Worm (Caenorhabditis elegans) whole organism, midembryonic: ENCODE data around the gene srh-92.

ENCODE experiments used
- T22C8.4 ChIP-seq: fragments of 200-800 bp; sonication (Bioruptor generic); IDR thresholded peaks from 2 replicates; pipeline ENCODE4 v1.3.6; 2022; ENCODE audit warnings: missing genetic modification characterization, missing compliant biosample characterization
- cog-1 ChIP-seq: sonication (generic microtip); optimal IDR thresholded peaks from 2 replicates; lab custom pipeline; 2016; ENCODE audit warnings: missing genetic modification characterization, missing compliant biosample characterization
- flt-1 ChIP-seq: fragments of 200-800 bp; sonication (Bioruptor generic); IDR thresholded peaks from 2 replicates; pipeline ENCODE4 v1.3.6; 2022; ENCODE audit warnings: missing genetic modification characterization, missing compliant biosample characterization
- klf-2 ChIP-seq: fragments of 200-800 bp; sonication (Bioruptor generic); conservative IDR thresholded peaks from 2 replicates; pipeline ENCODE4 v1.3.6; 2022; ENCODE audit warnings: missing genetic modification reagents, missing genetic modification characterization, missing compliant biosample characterization
- med-1 ChIP-seq: sonication (generic microtip); optimal IDR thresholded peaks from 2 replicates; lab custom pipeline; 2017; ENCODE audit warnings: missing genetic modification characterization, mild to moderate bottlenecking, missing compliant biosample characterization, antibody characterized with exemption, missing genetic modification reagents; ENCODE audit not compliant: insufficient read depth
- ref-1 ChIP-seq: fragments of 200-800 bp; sonication (Bioruptor generic); conservative IDR thresholded peaks from 2 replicates; pipeline ENCODE4 v1.3.6; 2022; ENCODE audit warnings: missing genetic modification reagents, missing genetic modification characterization, missing compliant biosample characterization
- tab-1 ChIP-seq: fragments of 200-800 bp; sonication (Bioruptor generic); IDR thresholded peaks from 2 replicates; pipeline ENCODE4 v1.3.6; 2022; ENCODE audit warnings: missing genetic modification characterization, missing compliant biosample characterization
- ztf-23 ChIP-seq: fragments of 200-800 bp; sonication (Bioruptor generic); IDR thresholded peaks from 2 replicates; pipeline ENCODE4 v1.3.6; 2022; ENCODE audit warnings: missing genetic modification reagents, missing genetic modification characterization, missing compliant biosample characterization
- ztf-29 ChIP-seq: fragments of 200-800 bp; sonication (Bioruptor generic); IDR thresholded peaks from 2 replicates; pipeline ENCODE4 v1.3.6; 2022; ENCODE audit warnings: missing genetic modification reagents, missing genetic modification characterization, missing compliant biosample characterization

Gene srh-92

ce11 chrV:7436911-7437310 lies 23.9 kb downstream of the srh-92 start:
- TF ChIP-seq flt-1 (GFP tag; lab: Robert Waterston, UW) (no peak), med-1 (GFP tag; lab: Kevin White, UChicago) (no peak), cog-1 (tag; lab: Kevin White, UChicago) (no peak), tab-1 (GFP tag; lab: Robert Waterston, UW) (no peak), ztf-29 (GFP tag; lab: Robert Waterston, UW) (no peak), ref-1 (GFP tag; lab: Robert Waterston, UW) (no peak), klf-2 (GFP tag; lab: Robert Waterston, UW) (no peak), ztf-23 (no peak), T22C8.4 (GFP tag; lab: Robert Waterston, UW) (no peak)

ce11 chrV:7436509-7436908 lies 24.3 kb downstream of the srh-92 start:
- TF ChIP-seq ztf-29 (GFP tag; lab: Robert Waterston, UW), result no peak
- TF ChIP-seq flt-1 (GFP tag; lab: Robert Waterston, UW), result no peak
- no peak for TF ChIP-seq ztf-23
- no peak for TF ChIP-seq ref-1 (GFP tag; lab: Robert Waterston, UW)
- TF ChIP-seq tab-1 (GFP tag; lab: Robert Waterston, UW), result no peak
- no peak for TF ChIP-seq cog-1 (tag; lab: Kevin White, UChicago)
- no peak for TF ChIP-seq med-1 (GFP tag; lab: Kevin White, UChicago)
- no peak for TF ChIP-seq T22C8.4 (GFP tag; lab: Robert Waterston, UW)
- TF ChIP-seq klf-2 (GFP tag; lab: Robert Waterston, UW), result no peak

- TF ChIP-seq cog-1 (tag; lab: Kevin White, UChicago) (no peak), med-1 (GFP tag; lab: Kevin White, UChicago) (no peak), ref-1 (GFP tag; lab: Robert Waterston, UW) (no peak), ztf-23 (no peak), flt-1 (GFP tag; lab: Robert Waterston, UW) (no peak), tab-1 (GFP tag; lab: Robert Waterston, UW) (no peak), T22C8.4 (GFP tag; lab: Robert Waterston, UW) (no peak), klf-2 (GFP tag; lab: Robert Waterston, UW) (no peak), ztf-29 (GFP tag; lab: Robert Waterston, UW) (no peak)
Measured at ce11 chrV:7435376-7436204, 25.2 kb downstream of the srh-92 start, which contains the start of the genes ddo-2 and F25E5.8. TSS of gene ddo-2 (minus strand) at chrV:7435705. TSS of gene F25E5.8 (plus strand) at chrV:7435930.

ce11 chrV:7434805-7435363 lies 25.9 kb downstream of the srh-92 start:
- TF ChIP-seq ztf-23 (no peak), tab-1 (GFP tag; lab: Robert Waterston, UW) (no peak), cog-1 (tag; lab: Kevin White, UChicago) (no peak), ztf-29 (GFP tag; lab: Robert Waterston, UW) (no peak), med-1 (GFP tag; lab: Kevin White, UChicago) (no peak), klf-2 (GFP tag; lab: Robert Waterston, UW) (no peak)

ce11 chrV:7432441-7433146 lies 28.2 kb downstream of the srh-92 start:
- TF ChIP-seq ztf-23, result no peak
- no peak for TF ChIP-seq med-1 (GFP tag; lab: Kevin White, UChicago)
- no peak for TF ChIP-seq flt-1 (GFP tag; lab: Robert Waterston, UW)
- TF ChIP-seq tab-1 (GFP tag; lab: Robert Waterston, UW), result no peak
- no peak for TF ChIP-seq cog-1 (tag; lab: Kevin White, UChicago)
- no peak for TF ChIP-seq ztf-29 (GFP tag; lab: Robert Waterston, UW)
- TF ChIP-seq T22C8.4 (GFP tag; lab: Robert Waterston, UW), result no peak
- no peak for TF ChIP-seq klf-2 (GFP tag; lab: Robert Waterston, UW)
- TF ChIP-seq ref-1 (GFP tag; lab: Robert Waterston, UW), result no peak

ce11 chrV:7431016-7431415 lies 29.8 kb downstream of the srh-92 start, which contains the start of gene srw-71:
TSS of gene srw-71 (minus strand) at chrV:7431116.
- TF ChIP-seq tab-1 (GFP tag; lab: Robert Waterston, UW), result no peak
- TF ChIP-seq ref-1 (GFP tag; lab: Robert Waterston, UW), result no peak
- no peak for TF ChIP-seq med-1 (GFP tag; lab: Kevin White, UChicago)
- no peak for TF ChIP-seq ztf-23
- no peak for TF ChIP-seq flt-1 (GFP tag; lab: Robert Waterston, UW)
- no peak for TF ChIP-seq klf-2 (GFP tag; lab: Robert Waterston, UW)
- no peak for TF ChIP-seq ztf-29 (GFP tag; lab: Robert Waterston, UW)

- TF ChIP-seq ztf-29 (GFP tag; lab: Robert Waterston, UW), result no peak
- no peak for TF ChIP-seq klf-2 (GFP tag; lab: Robert Waterston, UW)
- TF ChIP-seq tab-1 (GFP tag; lab: Robert Waterston, UW), result no peak
- TF ChIP-seq ref-1 (GFP tag; lab: Robert Waterston, UW), result no peak
- no peak for TF ChIP-seq med-1 (GFP tag; lab: Kevin White, UChicago)
- no peak for TF ChIP-seq ztf-23
- no peak for TF ChIP-seq cog-1 (tag; lab: Kevin White, UChicago)
- TF ChIP-seq flt-1 (GFP tag; lab: Robert Waterston, UW), result no peak
- no peak for TF ChIP-seq T22C8.4 (GFP tag; lab: Robert Waterston, UW)
Measured at ce11 chrV:7428880-7429279, 31.9 kb downstream of the srh-92 start, which contains the start of gene srw-69. TSS of gene srw-69 (minus strand) at chrV:7428980.

ce11 chrV:7426594-7426993 lies 34.2 kb downstream of the srh-92 start, which contains the start of gene srw-68:
TSS of gene srw-68 (minus strand) at chrV:7426694.
- no peak for TF ChIP-seq klf-2 (GFP tag; lab: Robert Waterston, UW)
- no peak for TF ChIP-seq cog-1 (tag; lab: Kevin White, UChicago)
- no peak for TF ChIP-seq ztf-23
- no peak for TF ChIP-seq med-1 (GFP tag; lab: Kevin White, UChicago)
- TF ChIP-seq ztf-29 (GFP tag; lab: Robert Waterston, UW), result no peak
